Worm (Caenorhabditis elegans) whole organism, midembryonic: Measurements from ENCODE around the gene hecd-1.

Source experiments
- T22C8.4 ChIP-seq: fragments of 200-800 bp; sonication (Bioruptor generic); IDR thresholded peaks from 2 replicates; pipeline ENCODE4 v1.3.6; 2022; ENCODE audit warnings: missing genetic modification characterization, missing compliant biosample characterization
- cog-1 ChIP-seq: sonication (generic microtip); optimal IDR thresholded peaks from 2 replicates; lab custom pipeline; 2016; ENCODE audit warnings: missing genetic modification characterization, missing compliant biosample characterization
- flt-1 ChIP-seq: fragments of 200-800 bp; sonication (Bioruptor generic); IDR thresholded peaks from 2 replicates; pipeline ENCODE4 v1.3.6; 2022; ENCODE audit warnings: missing genetic modification characterization, missing compliant biosample characterization
- klf-2 ChIP-seq: fragments of 200-800 bp; sonication (Bioruptor generic); conservative IDR thresholded peaks from 2 replicates; pipeline ENCODE4 v1.3.6; 2022; ENCODE audit warnings: missing genetic modification reagents, missing genetic modification characterization, missing compliant biosample characterization
- med-1 ChIP-seq: sonication (generic microtip); optimal IDR thresholded peaks from 2 replicates; lab custom pipeline; 2017; ENCODE audit warnings: missing genetic modification characterization, mild to moderate bottlenecking, missing compliant biosample characterization, antibody characterized with exemption, missing genetic modification reagents; ENCODE audit not compliant: insufficient read depth
- ref-1 ChIP-seq: fragments of 200-800 bp; sonication (Bioruptor generic); conservative IDR thresholded peaks from 2 replicates; pipeline ENCODE4 v1.3.6; 2022; ENCODE audit warnings: missing genetic modification reagents, missing genetic modification characterization, missing compliant biosample characterization
- tab-1 ChIP-seq: fragments of 200-800 bp; sonication (Bioruptor generic); IDR thresholded peaks from 2 replicates; pipeline ENCODE4 v1.3.6; 2022; ENCODE audit warnings: missing genetic modification characterization, missing compliant biosample characterization
- ztf-23 ChIP-seq: fragments of 200-800 bp; sonication (Bioruptor generic); IDR thresholded peaks from 2 replicates; pipeline ENCODE4 v1.3.6; 2022; ENCODE audit warnings: missing genetic modification reagents, missing genetic modification characterization, missing compliant biosample characterization
- ztf-29 ChIP-seq: fragments of 200-800 bp; sonication (Bioruptor generic); IDR thresholded peaks from 2 replicates; pipeline ENCODE4 v1.3.6; 2022; ENCODE audit warnings: missing genetic modification reagents, missing genetic modification characterization, missing compliant biosample characterization

Gene hecd-1

ce11 chrIV:7133140-7133539, 11.4 kb downstream of the hecd-1 start, which contains the start of gene cyn-12:
Gene cyn-12, minus strand, starts transcription at chrIV:7133217.
- TF ChIP-seq tab-1 (GFP tag; lab: Robert Waterston, UW): no peak
- peak; percentile 42; the same call in 1 of the 2 replicates for TF ChIP-seq T22C8.4
- no peak for TF ChIP-seq klf-2 (GFP tag; lab: Robert Waterston, UW)
- no peak for TF ChIP-seq ztf-23 (GFP tag; lab: Robert Waterston, UW)

- no peak for TF ChIP-seq tab-1 (GFP tag; lab: Robert Waterston, UW)
Measured at ce11 chrIV:7131780-7132179, 12.7 kb downstream of the hecd-1 start, which contains the start of gene grsp-3. Gene grsp-3, minus strand, starts transcription at chrIV:7131928.

- TF ChIP-seq ref-1 (GFP tag; lab: Robert Waterston, UW): no peak
Measured at ce11 chrIV:7121313-7122055, 23.0 kb downstream of the hecd-1 start, which contains the start of the genes C34D4.10 and str-48. Gene C34D4.10, minus strand, starts transcription at chrIV:7121413. Gene str-48, plus strand, starts transcription at chrIV:7122005.

ce11 chrIV:7114599-7114998, 29.9 kb downstream of the hecd-1 start, which contains the start of gene nas-8:
Gene nas-8, plus strand, starts transcription at chrIV:7114899.
- no peak for TF ChIP-seq T22C8.4
- no peak for TF ChIP-seq ztf-23 (GFP tag; lab: Robert Waterston, UW)
- no peak for TF ChIP-seq ztf-29 (GFP tag; lab: Robert Waterston, UW)
- no peak for TF ChIP-seq klf-2 (GFP tag; lab: Robert Waterston, UW)

- TF ChIP-seq cog-1 (tag; lab: Kevin White, UChicago) (no peak), flt-1 (no peak), tab-1 (GFP tag; lab: Robert Waterston, UW) (no peak), ref-1 (GFP tag; lab: Robert Waterston, UW) (no peak), T22C8.4 (no peak), ztf-23 (GFP tag; lab: Robert Waterston, UW) (no peak), ztf-29 (GFP tag; lab: Robert Waterston, UW) (no peak), med-1 (GFP tag; lab: Kevin White, UChicago) (no peak), klf-2 (GFP tag; lab: Robert Waterston, UW) (no peak)
Measured at ce11 chrIV:7111354-7111753, 33.2 kb downstream of the hecd-1 start, which contains the start of the genes ZC477.7 and ssq-3. Gene ZC477.7, minus strand, starts transcription at chrIV:7111454. Gene ssq-3, plus strand, starts transcription at chrIV:7111604.

ce11 chrIV:7107893-7108292, 36.6 kb downstream of the hecd-1 start, which contains the start of gene ZC477.2:
Gene ZC477.2, plus strand, starts transcription at chrIV:7108193.
- TF ChIP-seq T22C8.4: no peak
- TF ChIP-seq ref-1 (GFP tag; lab: Robert Waterston, UW): no peak
- no peak for TF ChIP-seq tab-1 (GFP tag; lab: Robert Waterston, UW)
- TF ChIP-seq med-1 (GFP tag; lab: Kevin White, UChicago): no peak
- no peak for TF ChIP-seq ztf-23 (GFP tag; lab: Robert Waterston, UW)
- no peak for TF ChIP-seq cog-1 (tag; lab: Kevin White, UChicago)
- no peak for TF ChIP-seq ztf-29 (GFP tag; lab: Robert Waterston, UW)
- TF ChIP-seq klf-2 (GFP tag; lab: Robert Waterston, UW): no peak
- TF ChIP-seq flt-1: no peak

ce11 chrIV:7103211-7103679, 41.3 kb downstream of the hecd-1 start, which contains the start of the genes rde-8 and ZC477.3:
Gene rde-8, minus strand, starts transcription at chrIV:7103261.
Gene ZC477.3, plus strand, starts transcription at chrIV:7103492.
- no peak for TF ChIP-seq tab-1 (GFP tag; lab: Robert Waterston, UW)
- TF ChIP-seq T22C8.4: 0 out of 2 replicates have a peak, but pooled peaks have one; percentile 12

ce11 chrIV:7099377-7099776, 45.1 kb downstream of the hecd-1 start:
- TF ChIP-seq klf-2 (GFP tag; lab: Robert Waterston, UW): no peak
- TF ChIP-seq ztf-23 (GFP tag; lab: Robert Waterston, UW): no peak
- no peak for TF ChIP-seq T22C8.4
- peak; percentile 29 for TF ChIP-seq cog-1 (tag; lab: Kevin White, UChicago)

- TF ChIP-seq klf-2 (GFP tag; lab: Robert Waterston, UW) (no peak), T22C8.4 (no peak), ztf-23 (GFP tag; lab: Robert Waterston, UW) (no peak), ztf-29 (GFP tag; lab: Robert Waterston, UW) (no peak), med-1 (GFP tag; lab: Kevin White, UChicago) (no peak), flt-1 (no peak), tab-1 (GFP tag; lab: Robert Waterston, UW) (no peak)
Measured at ce11 chrIV:7098509-7099065, 45.9 kb downstream of the hecd-1 start, which contains the start of gene ZC477.4. Gene ZC477.4, minus strand, starts transcription at chrIV:7098784.

- no peak for TF ChIP-seq med-1 (GFP tag; lab: Kevin White, UChicago)
- TF ChIP-seq tab-1 (GFP tag; lab: Robert Waterston, UW): no peak
Measured at ce11 chrIV:7097450-7097849, 47.1 kb downstream of the hecd-1 start.
